Worm (Caenorhabditis elegans) whole organism, young adult: ENCODE measurements around the gene Y42A5A.5.

Source experiments
- B0019.2 ChIP-seq: fragments of 200-800 bp; sonication (Bioruptor generic); conservative IDR thresholded peaks from 2 replicates; pipeline ENCODE4 v1.3.6; 2022; ENCODE audit warnings: missing genetic modification reagents, missing genetic modification characterization, missing compliant biosample characterization
- B0261.1 ChIP-seq: sonication (generic microtip); optimal IDR thresholded peaks from 2 replicates; lab custom pipeline; 2016; ENCODE audit warnings: mild to moderate bottlenecking, missing genetic modification characterization, moderate library complexity, missing compliant biosample characterization
- F10E7.11 ChIP-seq: sonication (generic microtip); optimal IDR thresholded peaks from 2 replicates; lab custom pipeline; 2017; ENCODE audit warnings: mild to moderate bottlenecking, missing genetic modification characterization, moderate library complexity, missing compliant biosample characterization
- F22D6.2 ChIP-seq: sonication (generic microtip); optimal IDR thresholded peaks from 2 replicates; lab custom pipeline; 2016; ENCODE audit warnings: mild to moderate bottlenecking, missing genetic modification characterization, missing compliant biosample characterization
- F23B12.7 ChIP-seq: sonication (generic microtip); optimal IDR thresholded peaks from 2 replicates; lab custom pipeline; 2017; ENCODE audit warnings: missing genetic modification characterization, mild to moderate bottlenecking, missing compliant biosample characterization, antibody characterized with exemption, moderate library complexity; ENCODE audit not compliant: insufficient read depth
- F37B4.10 ChIP-seq: fragments of 200-800 bp; sonication (Bioruptor generic); IDR thresholded peaks from 2 replicates; pipeline ENCODE4 v1.3.6; 2022; ENCODE audit warnings: missing genetic modification characterization, missing compliant biosample characterization
- F49E8.2 ChIP-seq: sonication (generic microtip); optimal IDR thresholded peaks from 3 replicates; lab custom pipeline; 2017; ENCODE audit warnings: missing genetic modification characterization, mild to moderate bottlenecking, missing compliant biosample characterization, antibody characterized with exemption, moderate library complexity; ENCODE audit not compliant: insufficient read depth
- F55B11.4 ChIP-seq: sonication (generic microtip); optimal IDR thresholded peaks from 2 replicates; lab custom pipeline; 2016; ENCODE audit warnings: missing compliant biosample characterization, missing genetic modification characterization, borderline replicate concordance; ENCODE audit not compliant: insufficient read depth
- F57A8.1 ChIP-seq: fragments of 200-800 bp; sonication (Bioruptor generic); optimal IDR thresholded peaks from 2 replicates; lab custom pipeline; 2018; ENCODE audit warnings: mild to moderate bottlenecking, missing genetic modification characterization, moderate library complexity, missing compliant biosample characterization
- T07F8.4 ChIP-seq: sonication (generic microtip); optimal IDR thresholded peaks from 2 replicates; lab custom pipeline; 2016; ENCODE audit warnings: mild to moderate bottlenecking, missing genetic modification characterization, moderate library complexity, missing compliant biosample characterization
- T26A5.8 ChIP-seq: sonication (generic microtip); optimal IDR thresholded peaks from 2 replicates; lab custom pipeline; 2016; ENCODE audit warnings: missing genetic modification characterization, missing compliant biosample characterization
- Y56A3A.18 ChIP-seq: fragments of 200-800 bp; sonication (Bioruptor generic); IDR thresholded peaks from 2 replicates; pipeline ENCODE4 v1.3.6; 2022; ENCODE audit warnings: missing genetic modification reagents, missing genetic modification characterization, missing compliant biosample characterization
- Y67H2A.10 ChIP-seq: fragments of 200-800 bp; sonication (Bioruptor generic); conservative IDR thresholded peaks from 2 replicates; pipeline ENCODE4 v1.3.6; 2022; ENCODE audit warnings: missing genetic modification reagents, missing genetic modification characterization, missing compliant biosample characterization
- Y95B8A.8 ChIP-seq: fragments of 200-800 bp; sonication (Bioruptor generic); IDR thresholded peaks from 2 replicates; pipeline ENCODE4 v1.3.6; 2022; ENCODE audit warnings: missing genetic modification reagents, missing genetic modification characterization, missing compliant biosample characterization
- akir-1 ChIP-seq: fragments of 200-800 bp; sonication (Bioruptor generic); optimal IDR thresholded peaks from 2 replicates; lab custom pipeline; 2018; ENCODE audit warnings: mild to moderate bottlenecking, missing genetic modification characterization, moderate library complexity, missing compliant biosample characterization
- aptf-3 ChIP-seq: fragments of 200-800 bp; sonication (Bioruptor generic); IDR thresholded peaks from 2 replicates; pipeline ENCODE4 v1.3.6; 2022; ENCODE audit warnings: missing genetic modification characterization, missing compliant biosample characterization
- atf-7 ChIP-seq: sonication (generic microtip); optimal IDR thresholded peaks from 2 replicates; lab custom pipeline; 2017; ENCODE audit warnings: mild to moderate bottlenecking, missing genetic modification characterization, missing compliant biosample characterization
- attf-3 ChIP-seq: fragments of 200-800 bp; sonication (Bioruptor generic); conservative IDR thresholded peaks from 2 replicates; pipeline ENCODE4 v1.3.6; 2022; ENCODE audit warnings: missing genetic modification reagents, missing genetic modification characterization, missing compliant biosample characterization
- attf-5 ChIP-seq: fragments of 200-800 bp; sonication (Bioruptor generic); optimal IDR thresholded peaks from 2 replicates; lab custom pipeline; 2018; ENCODE audit warnings: mild to moderate bottlenecking, missing genetic modification characterization, missing compliant biosample characterization
- bed-1 ChIP-seq: fragments of 200-800 bp; sonication (Bioruptor generic); IDR thresholded peaks from 2 replicates; pipeline ENCODE4 v1.3.6; 2022; ENCODE audit warnings: missing genetic modification reagents, missing genetic modification characterization, missing compliant biosample characterization
- dox-1 ChIP-seq: fragments of 200-800 bp; sonication (Bioruptor generic); IDR thresholded peaks from 2 replicates; pipeline ENCODE4 v1.3.6; 2022; ENCODE audit warnings: missing genetic modification reagents, missing genetic modification characterization, missing compliant biosample characterization
- dpff-1 ChIP-seq: sonication (generic microtip); optimal IDR thresholded peaks from 2 replicates; lab custom pipeline; 2017; ENCODE audit warnings: mild to moderate bottlenecking, missing genetic modification characterization, missing compliant biosample characterization
- dpl-1 ChIP-seq: fragments of 150-350 bp; optimal IDR thresholded peaks from 2 replicates; lab custom pipeline; 2014; ENCODE audit warnings: missing biosample characterization, missing genetic modification reagents, missing genetic modification characterization
- efl-1 ChIP-seq: fragments of 150-350 bp; optimal IDR thresholded peaks from 2 replicates; lab custom pipeline; 2014; ENCODE audit warnings: missing biosample characterization, missing genetic modification reagents, missing genetic modification characterization
- egrh-3 ChIP-seq: fragments of 200-800 bp; sonication (Bioruptor generic); IDR thresholded peaks from 2 replicates; pipeline ENCODE4 v1.3.6; 2022; ENCODE audit warnings: missing genetic modification reagents, missing genetic modification characterization, missing compliant biosample characterization
- ets-4 ChIP-seq: fragments of 200-800 bp; sonication (Bioruptor generic); optimal IDR thresholded peaks from 2 replicates; lab custom pipeline; 2018; ENCODE audit warnings: mild to moderate bottlenecking, missing genetic modification characterization, missing compliant biosample characterization
- fkh-3 ChIP-seq: sonication (generic microtip); optimal IDR thresholded peaks from 2 replicates; lab custom pipeline; 2016; ENCODE audit warnings: mild to moderate bottlenecking, missing genetic modification characterization, missing compliant biosample characterization
- him-1 ChIP-seq: sonication (generic microtip); optimal IDR thresholded peaks from 2 replicates; lab custom pipeline; 2016; ENCODE audit warnings: missing genotype, missing genetic modification reagents, missing genetic modification characterization, missing compliant biosample characterization
- hlh-26 ChIP-seq: fragments of 200-800 bp; sonication (Bioruptor generic); conservative IDR thresholded peaks from 2 replicates; pipeline ENCODE4 v1.3.6; 2022; ENCODE audit warnings: missing genetic modification reagents, missing genetic modification characterization, missing compliant biosample characterization
- let-526 ChIP-seq: fragments of 200-800 bp; sonication (Bioruptor generic); IDR thresholded peaks from 2 replicates; pipeline ENCODE4 v1.3.6; 2022; ENCODE audit warnings: missing genetic modification reagents, missing genetic modification characterization, missing compliant biosample characterization
- let-607 ChIP-seq, 2 experiments: fragments of 200-800 bp in 1 of 2; sonication (Bioruptor generic) in 1 of 2; sonication (generic microtip) in 1 of 2; optimal IDR thresholded peaks; 2 replicates each; lab custom pipeline; 2016 to 2018; ENCODE audit warnings: mild to moderate bottlenecking in 2 of 2, missing compliant biosample characterization in 2 of 2, missing genetic modification characterization in 2 of 2, moderate library complexity in 2 of 2, missing genotype in 1 of 2
- lin-26 ChIP-seq: fragments of 200-800 bp; sonication (Bioruptor generic); IDR thresholded peaks from 2 replicates; pipeline ENCODE4 v1.3.6; 2022; ENCODE audit warnings: missing genetic modification reagents, missing genetic modification characterization, missing compliant biosample characterization
- lin-54 ChIP-seq: fragments of 200-800 bp; sonication (Bioruptor generic); optimal IDR thresholded peaks from 2 replicates; lab custom pipeline; 2018; ENCODE audit warnings: mild to moderate bottlenecking, missing genetic modification characterization, missing compliant biosample characterization
- lsy-27 ChIP-seq: sonication (generic microtip); optimal IDR thresholded peaks from 2 replicates; lab custom pipeline; 2017; ENCODE audit warnings: missing genetic modification characterization, mild to moderate bottlenecking, missing compliant biosample characterization, antibody characterized with exemption, missing genotype, borderline replicate concordance; ENCODE audit not compliant: insufficient read depth
- madf-6 ChIP-seq: fragments of 200-800 bp; sonication (Bioruptor generic); IDR thresholded peaks from 2 replicates; pipeline ENCODE4 v1.3.6; 2022; ENCODE audit warnings: missing genetic modification reagents, missing genetic modification characterization, missing compliant biosample characterization
- madf-8 ChIP-seq: fragments of 200-800 bp; sonication (Bioruptor generic); conservative IDR thresholded peaks from 2 replicates; pipeline ENCODE4 v1.3.6; 2022; ENCODE audit warnings: missing genetic modification reagents, missing genetic modification characterization, missing compliant biosample characterization
- mcd-1 ChIP-seq: fragments of 200-800 bp; sonication (Bioruptor generic); IDR thresholded peaks from 2 replicates; pipeline ENCODE4 v1.3.6; 2022; ENCODE audit warnings: missing genetic modification reagents, missing genetic modification characterization, missing compliant biosample characterization
- nhr-179 ChIP-seq: sonication (generic microtip); optimal IDR thresholded peaks from 2 replicates; lab custom pipeline; 2016; ENCODE audit warnings: mild to moderate bottlenecking, missing genetic modification characterization, missing compliant biosample characterization
- rcor-1 ChIP-seq: fragments of 200-800 bp; sonication (Bioruptor generic); IDR thresholded peaks from 2 replicates; pipeline ENCODE4 v1.3.6; 2022; ENCODE audit warnings: missing genetic modification reagents, missing genetic modification characterization, missing compliant biosample characterization
- snpc-1.3 ChIP-seq: sonication (generic microtip); optimal IDR thresholded peaks from 2 replicates; lab custom pipeline; 2017; ENCODE audit warnings: missing genetic modification characterization, mild to moderate bottlenecking, missing compliant biosample characterization, antibody characterized with exemption, moderate library complexity, missing genotype, missing genetic modification reagents; ENCODE audit not compliant: insufficient read depth
- unc-62 ChIP-seq: fragments of 150-350 bp; optimal IDR thresholded peaks from 2 replicates; lab custom pipeline; 2014; ENCODE audit warnings: missing biosample characterization, missing genetic modification reagents, missing genetic modification characterization
- ztf-18 ChIP-seq: sonication (generic microtip); optimal IDR thresholded peaks from 2 replicates; lab custom pipeline; 2016; ENCODE audit warnings: missing genotype, mild to moderate bottlenecking, missing genetic modification characterization, missing compliant biosample characterization
- ztf-22 ChIP-seq: fragments of 200-800 bp; sonication (Bioruptor generic); optimal IDR thresholded peaks from 2 replicates; lab custom pipeline; 2018; ENCODE audit warnings: mild to moderate bottlenecking, missing genetic modification characterization, moderate library complexity, missing compliant biosample characterization
- ztf-28 ChIP-seq: fragments of 200-800 bp; sonication (Bioruptor generic); IDR thresholded peaks from 2 replicates; pipeline ENCODE4 v1.3.6; 2022; ENCODE audit warnings: missing genetic modification reagents, missing genetic modification characterization, missing compliant biosample characterization
- ztf-6 ChIP-seq: fragments of 200-800 bp; sonication (Bioruptor generic); IDR thresholded peaks from 2 replicates; pipeline ENCODE4 v1.3.6; 2022; ENCODE audit warnings: missing genetic modification reagents, missing genetic modification characterization, missing compliant biosample characterization

The Y42A5A.5 gene

ce11 chrV:11113607-11114006 lies 4.1 kb upstream of the Y42A5A.5 start, which contains the start of gene math-33:
math-33 (plus strand) TSS chrV:11113907.
- TF ChIP-seq F57A8.1 (GFP tag; lab: Kevin White, UChicago) (no peak), bed-1 (GFP tag; lab: Robert Waterston, UW) (no peak), rcor-1 (GFP tag; lab: Robert Waterston, UW) (no peak), ztf-22 (GFP tag; lab: Kevin White, UChicago) (no peak)

ce11 chrV:11113041-11113574 lies 3.6 kb upstream of the Y42A5A.5 start, which contains the start of gene erfa-3:
erfa-3 (minus strand) TSS chrV:11113091.
- TF ChIP-seq egrh-3 (GFP tag; lab: Robert Waterston, UW) (no peak), B0019.2 (GFP tag; lab: Robert Waterston, UW) (0 out of 2 replicates have a peak, but pooled peaks have one; percentile 21), F37B4.10 (GFP tag; lab: Robert Waterston, UW) (no peak), F55B11.4 (tag; lab: Kevin White, UChicago) (no peak), fkh-3 (no peak), ztf-22 (GFP tag; lab: Kevin White, UChicago) (no peak), Y95B8A.8 (GFP tag; lab: Robert Waterston, UW) (no peak), attf-3 (no peak), Y56A3A.18 (no peak), attf-5 (GFP tag; lab: Kevin White, UChicago) (peak; percentile 85), madf-6 (GFP tag; lab: Robert Waterston, UW) (peak; percentile 76), F22D6.2 (tag; lab: Kevin White, UChicago) (no peak), dpl-1 (GFP tag; lab: Kevin White, UChicago) (peak; percentile 27), ztf-28 (GFP tag; lab: Robert Waterston, UW) (no peak), F49E8.2 (tag; lab: Kevin White, UChicago) (peak; percentile 39), snpc-1.3 (tag; lab: Kevin White, UChicago) (peak; percentile 25), atf-7 (tag; lab: Kevin White, UChicago) (no peak), unc-62 (GFP tag; lab: Kevin White, UChicago) (no peak), dpff-1 (tag; lab: Kevin White, UChicago) (no peak), lin-26 (GFP tag; lab: Robert Waterston, UW) (peak; percentile 36; the same call in 1 of the 2 replicates), T07F8.4 (tag; lab: Kevin White, UChicago) (no peak), Y67H2A.10 (GFP tag; lab: Robert Waterston, UW) (peak; percentile 49; the same call in 1 of the 2 replicates), F10E7.11 (tag; lab: Kevin White, UChicago) (no peak), akir-1 (no peak), let-526 (0 out of 2 replicates have a peak, but pooled peaks have one; percentile 52), F23B12.7 (tag; lab: Kevin White, UChicago) (peak; percentile 59), hlh-26 (GFP tag; lab: Robert Waterston, UW) (no peak), let-607 (tag; optimal IDR thresholded peaks at IDR 0.05; lab: Kevin White, UChicago) (peak in 1 of 2 experiments; percentile 2), lsy-27 (no peak), ztf-6 (GFP tag; lab: Robert Waterston, UW) (no peak), nhr-179 (tag; lab: Kevin White, UChicago) (no peak), aptf-3 (GFP tag; lab: Robert Waterston, UW) (no peak), dox-1 (GFP tag; lab: Robert Waterston, UW) (peak; percentile 58), T26A5.8 (tag; lab: Kevin White, UChicago) (no peak), mcd-1 (GFP tag; lab: Robert Waterston, UW) (peak; percentile 68), lin-54 (GFP tag; lab: Kevin White, UChicago) (peak; percentile 58), him-1 (tag; lab: Kevin White, UChicago) (peak; percentile 17), ets-4 (GFP tag; lab: Kevin White, UChicago) (no peak), B0261.1 (no peak), F57A8.1 (GFP tag; lab: Kevin White, UChicago) (no peak), efl-1 (peak; percentile 41), madf-8 (GFP tag; lab: Robert Waterston, UW) (no peak), ztf-18 (tag; lab: Kevin White, UChicago) (peak; percentile 43)
